Fruit fly (Drosophila melanogaster) whole organism, prepupa: ENCODE measurements around the gene CG7730.

ENCODE experiments used
- CG10631 ChIP-seq: fragments of 200-800 bp; sonication (Bioruptor generic); optimal IDR thresholded peaks from 2 replicates; lab custom pipeline; 2016; ENCODE audit warnings: missing biosample characterization, missing genetic modification characterization
- CG10669 ChIP-seq: fragments of 200-800 bp; sonication (Bioruptor generic); optimal IDR thresholded peaks from 3 replicates; lab custom pipeline; 2018; ENCODE audit warnings: missing biosample characterization, mild to moderate bottlenecking, missing genetic modification characterization, moderate library complexity
- CG11294 ChIP-seq: fragments of 200-800 bp; sonication (Bioruptor generic); IDR thresholded peaks from 2 replicates; pipeline ENCODE4 v1.3.6; 2022; ENCODE audit warnings: missing biosample characterization, missing genetic modification characterization
- CG11902 ChIP-seq: fragments of 200-800 bp; sonication (Bioruptor generic); optimal IDR thresholded peaks from 3 replicates; lab custom pipeline; 2016; ENCODE audit warnings: missing biosample characterization, missing genetic modification characterization
- CG15336 ChIP-seq: fragments of 200-800 bp; sonication (Bioruptor generic); IDR thresholded peaks from 2 replicates; pipeline ENCODE4 v1.3.6; 2022; ENCODE audit warnings: missing biosample characterization, missing genetic modification characterization
- CG1621 ChIP-seq: fragments of 200-800 bp; sonication (Bioruptor generic); optimal IDR thresholded peaks from 3 replicates; lab custom pipeline; 2018; ENCODE audit warnings: missing biosample characterization, mild to moderate bottlenecking, missing genetic modification characterization
- CG16779 ChIP-seq: fragments of 200-800 bp; sonication (Bioruptor generic); optimal IDR thresholded peaks from 3 replicates; lab custom pipeline; 2017; ENCODE audit warnings: missing biosample characterization, mild to moderate bottlenecking, missing genetic modification characterization
- CG31627 ChIP-seq: fragments of 200-800 bp; sonication (Bioruptor generic); optimal IDR thresholded peaks from 3 replicates; lab custom pipeline; 2016; ENCODE audit warnings: missing biosample characterization, missing genetic modification characterization
- CG32006 ChIP-seq: fragments of 200-800 bp; sonication (Bioruptor generic); optimal IDR thresholded peaks from 3 replicates; lab custom pipeline; 2017; ENCODE audit warnings: missing biosample characterization, mild to moderate bottlenecking, missing genetic modification characterization
- CG34406 ChIP-seq: fragments of 200-800 bp; sonication (Bioruptor generic); optimal IDR thresholded peaks from 3 replicates; lab custom pipeline; 2016; ENCODE audit warnings: missing biosample characterization, missing genetic modification characterization
- CG4318 ChIP-seq: fragments of 200-800 bp; sonication (Bioruptor generic); optimal IDR thresholded peaks from 3 replicates; lab custom pipeline; 2017; ENCODE audit warnings: missing biosample characterization, mild to moderate bottlenecking, missing genetic modification characterization
- CG6163 ChIP-seq: fragments of 200-800 bp; sonication (Bioruptor generic); IDR thresholded peaks from 3 replicates; pipeline ENCODE4 v1.3.6; 2022; ENCODE audit warnings: missing biosample characterization, missing genetic modification characterization
- CG6276 ChIP-seq: fragments of 200-800 bp; sonication (Bioruptor generic); optimal IDR thresholded peaks from 2 replicates; lab custom pipeline; 2017; ENCODE audit warnings: missing biosample characterization, mild to moderate bottlenecking, missing genetic modification characterization
- CG6792 ChIP-seq: fragments of 200-800 bp; sonication (Bioruptor generic); optimal IDR thresholded peaks from 3 replicates; lab custom pipeline; 2016; ENCODE audit warnings: missing biosample characterization, missing genetic modification characterization
- CG6854 ChIP-seq: fragments of 200-800 bp; sonication (Bioruptor generic); optimal IDR thresholded peaks from 2 replicates; lab custom pipeline; 2017; ENCODE audit warnings: missing biosample characterization, mild to moderate bottlenecking, missing genetic modification characterization
- CG8319 ChIP-seq: fragments of 200-800 bp; sonication (Bioruptor generic); optimal IDR thresholded peaks from 3 replicates; lab custom pipeline; 2016; ENCODE audit warnings: missing biosample characterization, missing genetic modification characterization
- Eip78C ChIP-seq: fragments of 200-800 bp; sonication (Bioruptor generic); peaks from one replicate; lab custom pipeline; 2016; ENCODE audit warnings: missing biosample characterization, missing genetic modification characterization
- Eip93F ChIP-seq: fragments of 200-800 bp; sonication (Bioruptor generic); optimal IDR thresholded peaks from 2 replicates; lab custom pipeline; 2016; ENCODE audit warnings: missing biosample characterization, mild to moderate bottlenecking, missing genetic modification characterization
- Ets21C ChIP-seq: fragments of 200-800 bp; sonication (Bioruptor generic); optimal IDR thresholded peaks from 3 replicates; lab custom pipeline; 2016; ENCODE audit warnings: missing biosample characterization, missing genetic modification characterization
- Hr38 ChIP-seq: sonication (Bioruptor generic); optimal IDR thresholded peaks from 2 replicates; lab custom pipeline; 2016; ENCODE audit warnings: missing biosample characterization, missing genetic modification characterization
- Hr39 ChIP-seq: fragments of 200-800 bp; sonication (Bioruptor generic); optimal IDR thresholded peaks from 2 replicates; lab custom pipeline; 2016; ENCODE audit warnings: missing biosample characterization, missing genetic modification characterization
- Lpt ChIP-seq: fragments of 200-800 bp; sonication (Bioruptor generic); optimal IDR thresholded peaks from 3 replicates; lab custom pipeline; 2016; ENCODE audit warnings: missing biosample characterization, missing genetic modification characterization
- Sox14 ChIP-seq: fragments of 200-800 bp; sonication (Bioruptor generic); optimal IDR thresholded peaks from 3 replicates; lab custom pipeline; 2016; ENCODE audit warnings: missing biosample characterization, missing genetic modification characterization
- achi ChIP-seq: fragments of 200-800 bp; sonication (Bioruptor generic); optimal IDR thresholded peaks from 3 replicates; lab custom pipeline; 2016; ENCODE audit warnings: missing biosample characterization, missing genetic modification characterization
- acj6 ChIP-seq: fragments of 200-800 bp; sonication (Bioruptor generic); optimal IDR thresholded peaks from 3 replicates; lab custom pipeline; 2016; ENCODE audit warnings: missing biosample characterization, missing genetic modification characterization
- cyc ChIP-seq: fragments of 200-800 bp; sonication (Bioruptor generic); optimal IDR thresholded peaks from 3 replicates; lab custom pipeline; 2016; ENCODE audit warnings: missing biosample characterization, missing genetic modification characterization
- dsx ChIP-seq: fragments of 200-800 bp; optimal IDR thresholded peaks from 3 replicates; lab custom pipeline; 2019; ENCODE audit warnings: missing biosample characterization, mild to moderate bottlenecking, missing genetic modification characterization, moderate library complexity; ENCODE audit not compliant: poor library complexity, severe bottlenecking
- esn ChIP-seq: fragments of 200-800 bp; sonication (Bioruptor generic); optimal IDR thresholded peaks from 2 replicates; lab custom pipeline; 2016; ENCODE audit warnings: missing biosample characterization, mild to moderate bottlenecking, missing genetic modification characterization, moderate library complexity
- fd59A ChIP-seq: fragments of 200-800 bp; sonication (Bioruptor generic); optimal IDR thresholded peaks from 2 replicates; lab custom pipeline; 2017; ENCODE audit warnings: missing biosample characterization, mild to moderate bottlenecking, missing genetic modification characterization, missing genetic modification reagents
- fkh ChIP-seq: fragments of 200-800 bp; sonication (Bioruptor generic); optimal IDR thresholded peaks from 3 replicates; lab custom pipeline; 2017; ENCODE audit warnings: missing biosample characterization, mild to moderate bottlenecking, missing genetic modification characterization, moderate library complexity
- net ChIP-seq: fragments of 200-800 bp; sonication (Bioruptor generic); optimal IDR thresholded peaks from 3 replicates; lab custom pipeline; 2016; ENCODE audit warnings: missing biosample characterization, missing genetic modification characterization
- pdm3 ChIP-seq: fragments of 200-800 bp; sonication (Bioruptor generic); optimal IDR thresholded peaks from 3 replicates; lab custom pipeline; 2016; ENCODE audit warnings: missing biosample characterization, missing genetic modification characterization
- salr ChIP-seq, 2 experiments: fragments of 200-800 bp; sonication (Bioruptor generic); optimal IDR thresholded peaks; 3 replicates each; lab custom pipeline; 2016 to 2018; ENCODE audit warnings: missing biosample characterization in 2 of 2, missing genetic modification characterization in 2 of 2, mild to moderate bottlenecking in 1 of 2
- spab ChIP-seq: fragments of 200-800 bp; sonication (Bioruptor generic); optimal IDR thresholded peaks from 2 replicates; lab custom pipeline; 2017; ENCODE audit warnings: missing biosample characterization, mild to moderate bottlenecking, missing genetic modification characterization, missing genetic modification reagents
- svp ChIP-seq: fragments of 200-800 bp; sonication (Bioruptor generic); peaks from one replicate; lab custom pipeline; 2016; ENCODE audit warnings: missing biosample characterization, missing genetic modification characterization
- vri ChIP-seq: fragments of 200-800 bp; sonication (Bioruptor generic); optimal IDR thresholded peaks from 3 replicates; lab custom pipeline; 2016; ENCODE audit warnings: missing biosample characterization, mild to moderate bottlenecking, missing genetic modification characterization

CG7730 gene

DNA sequence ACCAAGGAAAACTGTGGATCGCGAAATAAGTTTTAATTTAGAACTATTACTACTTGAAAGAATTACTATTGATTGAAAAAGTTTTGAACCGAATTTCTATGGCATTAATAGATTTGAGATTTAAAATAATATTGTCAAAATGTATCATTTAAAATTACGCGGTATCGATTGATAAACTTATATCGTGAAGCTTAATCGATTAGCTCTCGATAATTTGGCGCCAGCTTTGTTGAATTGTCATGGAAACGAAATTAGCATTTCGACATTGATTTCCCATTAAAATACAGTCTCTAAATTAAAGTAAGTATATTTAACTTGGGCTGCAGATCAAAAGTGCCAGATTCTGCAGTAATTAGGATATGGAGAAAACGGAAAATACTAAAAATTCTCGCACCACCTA is at the start of gene CG7730:
CG7730 (plus strand) TSS at position 206 of the 400 bp plus-strand sequence.
- TF ChIP-seq CG6276 (GFP tag; lab: Kevin White, UChicago) (no peak), CG6792 (GFP tag; lab: Kevin White, UChicago) (no peak), CG16779 (tag; lab: Kevin White, UChicago) (no peak), CG11902 (no peak), CG11294 (no peak), Ets21C (GFP tag; lab: Kevin White, UChicago) (no peak), CG31627 (GFP tag; lab: Kevin White, UChicago) (no peak), esn (GFP tag; lab: Kevin White, UChicago) (no peak), Hr38 (GFP tag; lab: Kevin White, UChicago) (no peak), salr (GFP tag; optimal IDR thresholded peaks at IDR 0.05; lab: Kevin White, UChicago) (no peak), spab (GFP tag; lab: Kevin White, UChicago) (no peak), CG8319 (no peak), CG32006 (GFP tag; lab: Kevin White, UChicago) (no peak), Eip78C (GFP tag; lab: Kevin White, UChicago) (no peak), fkh (GFP tag; lab: Kevin White, UChicago) (no peak), CG6854 (GFP tag; lab: Kevin White, UChicago) (no peak), acj6 (GFP tag; lab: Kevin White, UChicago) (no peak)
- TF ChIP-seq, all 60 proteins: peak for 0

DNA sequence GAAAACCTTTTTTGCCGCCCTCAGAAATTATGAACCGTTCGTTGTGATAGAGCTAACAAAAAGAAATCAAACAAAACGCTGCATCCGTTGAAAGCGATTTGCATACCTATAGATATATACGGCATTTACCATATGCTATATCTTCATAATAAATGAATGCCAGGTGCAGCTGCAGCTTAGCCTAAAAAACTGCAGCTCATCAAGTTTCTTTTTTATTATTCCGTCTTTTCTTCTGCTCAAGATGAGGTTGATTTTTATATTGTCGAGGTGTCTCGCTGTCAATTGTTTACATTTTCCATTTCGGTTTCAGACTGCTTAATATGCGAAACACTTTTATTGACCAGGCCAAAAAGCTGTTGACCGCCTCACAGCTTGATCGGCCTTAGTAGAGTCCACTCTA is 48.9 kb upstream of the CG7730 start:
- TF ChIP-seq CG8319 (no peak), pdm3 (GFP tag; lab: Kevin White, UChicago) (no peak)

DNA sequence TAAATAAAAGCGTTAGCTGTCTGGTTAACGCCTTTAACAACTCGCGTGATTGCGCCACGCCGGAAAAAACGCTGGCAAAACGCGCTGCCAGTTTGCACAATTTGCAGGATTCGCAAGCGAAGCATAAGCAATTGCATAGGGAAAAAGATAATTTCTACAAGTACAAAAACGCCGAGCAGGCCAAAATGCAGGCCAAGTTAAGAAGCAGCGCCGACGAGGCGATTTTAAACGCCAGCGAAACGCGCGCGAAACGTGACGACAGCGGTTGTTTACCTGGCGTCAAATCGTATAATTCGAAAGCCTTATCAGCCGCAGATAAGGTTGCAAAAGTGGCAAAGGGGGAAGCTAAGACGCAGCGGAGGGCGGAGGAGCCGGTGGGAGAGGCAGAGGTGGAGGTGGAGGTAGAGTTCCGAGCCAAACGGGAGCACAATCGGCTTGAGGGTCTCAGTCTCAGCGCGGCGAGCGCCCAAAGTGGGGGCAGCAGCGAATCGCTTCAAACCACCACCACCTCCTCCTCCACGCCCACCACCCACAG is 46.1 kb upstream of the CG7730 start:
- TF ChIP-seq Hr39 (GFP tag; lab: Kevin White, UChicago): no peak
- TF ChIP-seq fd59A (GFP tag; lab: Kevin White, UChicago): no peak
- TF ChIP-seq vri (GFP tag; lab: Kevin White, UChicago): peak; percentile 90
- TF ChIP-seq Eip93F (GFP tag; lab: Kevin White, UChicago): peak; percentile 70
- peak; percentile 85 for TF ChIP-seq fkh (GFP tag; lab: Kevin White, UChicago)
- TF ChIP-seq CG34406 (GFP tag; lab: Kevin White, UChicago): no peak
- no peak for TF ChIP-seq CG10669
- TF ChIP-seq svp (GFP tag; lab: Kevin White, UChicago): peak; percentile 74
- TF ChIP-seq Eip78C (GFP tag; lab: Kevin White, UChicago): peak; percentile 43
- TF ChIP-seq CG15336 (GFP tag; lab: Robert Waterston, UW): no peak
- TF ChIP-seq Sox14 (GFP tag; lab: Kevin White, UChicago): peak; percentile 37
- TF ChIP-seq CG6163 (GFP tag; lab: Robert Waterston, UW): 0 out of 3 replicates have a peak, but pooled peaks have one; percentile 14
- TF ChIP-seq spab (GFP tag; lab: Kevin White, UChicago): no peak
- TF ChIP-seq, all 60 proteins: peak for 7

DNA sequence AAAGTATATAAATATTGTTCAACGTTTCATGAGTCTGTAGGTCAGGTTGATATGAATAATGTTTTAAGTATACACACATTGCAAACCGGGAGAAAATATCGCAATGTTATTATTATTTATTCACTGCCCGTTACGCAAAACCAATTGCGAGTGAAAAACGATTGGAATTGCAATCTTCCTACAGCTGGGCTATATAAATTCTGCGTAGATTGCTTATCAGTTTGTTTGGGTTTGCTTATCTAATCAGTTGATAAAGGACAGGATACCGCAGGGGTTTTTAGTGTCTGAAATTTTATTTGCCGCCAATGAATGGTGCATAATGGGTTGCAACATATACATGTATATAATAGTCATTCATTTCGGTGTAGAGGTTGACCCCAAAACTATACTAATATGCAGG is 43.3 kb upstream of the CG7730 start:
- TF ChIP-seq Eip78C (GFP tag; lab: Kevin White, UChicago) (peak; percentile 43), fkh (GFP tag; lab: Kevin White, UChicago) (no peak), vri (GFP tag; lab: Kevin White, UChicago) (peak; percentile 91), Eip93F (GFP tag; lab: Kevin White, UChicago) (peak; percentile 37), CG16779 (tag; lab: Kevin White, UChicago) (no peak), CG1621 (no peak), svp (GFP tag; lab: Kevin White, UChicago) (peak; percentile 84)

dm6 chr3L:16984813-16985387 is 42.4 kb upstream of the CG7730 start:
- TF ChIP-seq Lpt (GFP tag; lab: Kevin White, UChicago): no peak
- TF ChIP-seq CG4318 (GFP tag; lab: Kevin White, UChicago): no peak
- TF ChIP-seq achi: no peak
- no peak for TF ChIP-seq dsx (GFP tag; lab: Kevin White, UChicago)
- no peak for TF ChIP-seq CG1621
- TF ChIP-seq cyc (GFP tag; lab: Kevin White, UChicago): no peak
- TF ChIP-seq CG6792 (GFP tag; lab: Kevin White, UChicago): peak; percentile 0
- no peak for TF ChIP-seq Hr38 (GFP tag; lab: Kevin White, UChicago)
- no peak for TF ChIP-seq salr (GFP tag; optimal IDR thresholded peaks at IDR 0.05; lab: Kevin White, UChicago)
- peak; percentile 2 for TF ChIP-seq Eip93F (GFP tag; lab: Kevin White, UChicago)
- no peak for TF ChIP-seq CG10631 (GFP tag; lab: Kevin White, UChicago)
- no peak for TF ChIP-seq CG32006 (GFP tag; lab: Kevin White, UChicago)
- no peak for TF ChIP-seq net (GFP tag; lab: Kevin White, UChicago)
